Fruit fly (Drosophila melanogaster) whole organism, adult: ENCODE data around the gene Usp1.

Experiments
- cnc ChIP-seq, 2 experiments: fragments of >200 bp; optimal IDR thresholded peaks; 2 replicates each; lab custom pipeline; 2017
- toe ChIP-seq: fragments of 200-800 bp; sonication (Bioruptor generic); optimal IDR thresholded peaks from 2 replicates; lab custom pipeline; 2016; ENCODE audit warnings: missing biosample characterization, missing genetic modification characterization

DNA sequence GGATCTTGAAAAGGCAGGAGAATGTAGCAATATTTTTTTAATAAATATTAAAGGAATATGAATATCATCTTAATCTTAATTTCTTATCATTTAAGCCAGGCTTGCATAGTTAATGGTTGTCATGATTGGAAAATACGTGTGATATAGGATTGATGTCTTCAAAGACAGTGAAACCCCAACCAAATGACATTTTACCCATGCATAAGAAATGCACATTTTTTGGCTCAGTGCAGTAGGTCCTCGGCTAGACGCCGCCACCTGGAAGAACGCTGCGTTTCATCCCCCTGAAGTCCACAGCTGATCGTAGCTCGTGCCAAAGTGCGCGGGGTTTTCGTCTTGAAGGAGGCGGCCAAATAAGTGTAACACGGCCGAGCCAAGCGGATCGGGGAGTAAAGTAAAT lies 37.6 kb downstream of the Usp1 start:
- TF ChIP-seq cnc (optimal IDR thresholded peaks at IDR 0.05; lab: Kevin White, UChicago), result no peak
- no peak for TF ChIP-seq toe (GFP tag; lab: Kevin White, UChicago)
